Fruit fly (Drosophila melanogaster): Measurements from ENCODE around the gene Cpr67B.

The Cpr67B gene

dm6 chr3L:9370907-9371365 lies 33.7 kb upstream of the Cpr67B start, which contains the start of gene Fdx1 (continued):
- no peak for TF ChIP-seq ttk (GFP tag; IDR thresholded peaks at IDR 0.05)
- TF ChIP-seq Spps (tag; optimal IDR thresholded peaks at IDR 0.05): peak; percentile 5
- TF ChIP-seq bigmax (GFP tag; optimal IDR thresholded peaks at IDR 0.05): peak; percentile 97
- TF ChIP-seq CG30403 (GFP tag; optimal IDR thresholded peaks at IDR 0.05): peak; percentile 71
- no peak for TF ChIP-seq NC2β (GFP tag; optimal IDR thresholded peaks at IDR 0.05)
- no peak for TF ChIP-seq CG8765 (GFP tag; IDR thresholded peaks at IDR 0.05)
- peak; percentile 23 for TF ChIP-seq Sox100B (GFP tag; optimal IDR thresholded peaks at IDR 0.05)
- TF ChIP-seq lbe (GFP tag; optimal IDR thresholded peaks at IDR 0.05): peak; percentile 43
- TF ChIP-seq CG1233 (GFP tag; optimal IDR thresholded peaks at IDR 0.05): no peak
- TF ChIP-seq Xbp1 (GFP tag; optimal IDR thresholded peaks at IDR 0.05): peak; percentile 34
- TF ChIP-seq CG33557 (GFP tag; optimal IDR thresholded peaks at IDR 0.05): peak; percentile 20
- no peak for TF ChIP-seq pan (optimal IDR thresholded peaks at IDR 0.05)
- peak in 1 of 2 experiments; percentile 15 for TF ChIP-seq pan (GFP tag; optimal IDR thresholded peaks at IDR 0.05 in 1 of 2, IDR thresholded peaks at IDR 0.05 in 1 of 2)
- TF ChIP-seq CG18262 (tag; optimal IDR thresholded peaks at IDR 0.05): peak; percentile 43
- TF ChIP-seq CG9932 (GFP tag; IDR thresholded peaks at IDR 0.05): peak; percentile 71
- TF ChIP-seq Dek (tag; optimal IDR thresholded peaks at IDR 0.05): peak; percentile 15
- 0 out of 3 replicates have a peak, but pooled peaks have one; percentile 27 for TF ChIP-seq so (GFP tag; IDR thresholded peaks at IDR 0.05)

- TF ChIP-seq CG11456 (GFP tag; IDR thresholded peaks at IDR 0.05): no peak
- TF ChIP-seq Jarid2 (GFP tag; optimal IDR thresholded peaks at IDR 0.05): peak; percentile 35
- TF ChIP-seq CG11560 (tag; IDR thresholded peaks at IDR 0.05): no peak
- peak; percentile 15 for TF ChIP-seq CG12071 (GFP tag; optimal IDR thresholded peaks at IDR 0.05)
- no peak for TF ChIP-seq CG31388 (GFP tag; optimal IDR thresholded peaks at IDR 0.05)
- TF ChIP-seq YL-1 (GFP tag; optimal IDR thresholded peaks at IDR 0.05): no peak
- no peak for TF ChIP-seq CG8290 (GFP tag; optimal IDR thresholded peaks at IDR 0.05)
- TF ChIP-seq CG8290 (tag; optimal IDR thresholded peaks at IDR 0.05): peak in 1 of 2 experiments; percentile 33
- no peak for TF ChIP-seq CG8089 (GFP tag; optimal IDR thresholded peaks at IDR 0.05)
- peak; percentile 47; the same call in 1 of the 4 replicates for TF ChIP-seq chinmo (GFP tag; IDR thresholded peaks at IDR 0.05; ENCODE audit: partially characterized antibody)
- TF ChIP-seq CG4424 (GFP tag; optimal IDR thresholded peaks at IDR 0.05): no peak
- peak; percentile 48 for TF ChIP-seq CG34376 (GFP tag; optimal IDR thresholded peaks at IDR 0.05)
- no peak for TF ChIP-seq lov (optimal IDR thresholded peaks at IDR 0.05)
- TF ChIP-seq lov (GFP tag; IDR thresholded peaks at IDR 0.05): no peak
- TF ChIP-seq Antp (GFP tag; optimal IDR thresholded peaks at IDR 0.05): no peak
- no peak for TF ChIP-seq crp (GFP tag; optimal IDR thresholded peaks at IDR 0.05)
- TF ChIP-seq cg (GFP tag; optimal IDR thresholded peaks at IDR 0.05): no peak
- TF ChIP-seq tgo (GFP tag; IDR thresholded peaks at IDR 0.05): no peak
- TF ChIP-seq abd-A (tag; optimal IDR thresholded peaks at IDR 0.05): peak; percentile 35
- TF ChIP-seq CG32767 (GFP tag; IDR thresholded peaks at IDR 0.05): no peak
- no peak for TF ChIP-seq HHEX (GFP tag; optimal IDR thresholded peaks at IDR 0.05)
- TF ChIP-seq sim (GFP tag; IDR thresholded peaks at IDR 0.05): no peak
- TF ChIP-seq run (tag; optimal IDR thresholded peaks at IDR 0.05): no peak
- TF ChIP-seq CG11085 (GFP tag; IDR thresholded peaks at IDR 0.05): 0 out of 2 replicates have a peak, but pooled peaks have one; percentile 7
- no peak for TF ChIP-seq CG10267 (tag; optimal IDR thresholded peaks at IDR 0.05)
- TF ChIP-seq CG2678 (tag; optimal IDR thresholded peaks at IDR 0.05): peak; percentile 12
- TF ChIP-seq CTCF (GFP tag; optimal IDR thresholded peaks at IDR 0.05): peak; percentile 5
- no peak for TF ChIP-seq bowl (GFP tag; IDR thresholded peaks at IDR 0.05)
- no peak for TF ChIP-seq CG34422 (GFP tag; IDR thresholded peaks at IDR 0.05)
- TF ChIP-seq usp (GFP tag; optimal IDR thresholded peaks at IDR 0.05): no peak
- TF ChIP-seq seq (GFP tag; IDR thresholded peaks at IDR 0.05): no peak
- no peak for TF ChIP-seq NfI (GFP tag; optimal IDR thresholded peaks at IDR 0.05)
- TF ChIP-seq CG12769 (tag; optimal IDR thresholded peaks at IDR 0.05): peak; percentile 83
- no peak for TF ChIP-seq CHES-1-like (GFP tag; optimal IDR thresholded peaks at IDR 0.05)
These were observed 32.2 kb upstream of the Cpr67B start, which contains the start of the genes Hsp67Bc, CG4456 and Hsp22 for dm6 chr3L:9372278-9372975. Gene Hsp67Bc, minus strand, starts transcription at chr3L:9372497. Gene CG4456, plus strand, starts transcription at chr3L:9372722. Gene Hsp22, plus strand, starts transcription at chr3L:9372931.
